Fruit fly (Drosophila melanogaster) whole organism, prepupa: ENCODE data around the gene fan.

Experiments used
- Blimp-1 ChIP-seq: fragments of 200-800 bp; sonication (Bioruptor generic); optimal IDR thresholded peaks from 3 replicates; lab custom pipeline; 2017; ENCODE audit warnings: missing biosample characterization, missing genetic modification characterization, mild to moderate bottlenecking, moderate library complexity, missing genetic modification reagents
- CG10669 ChIP-seq: fragments of 200-800 bp; sonication (Bioruptor generic); optimal IDR thresholded peaks from 3 replicates; lab custom pipeline; 2018; ENCODE audit warnings: missing biosample characterization, mild to moderate bottlenecking, missing genetic modification characterization, moderate library complexity
- CG11294 ChIP-seq: fragments of 200-800 bp; sonication (Bioruptor generic); IDR thresholded peaks from 2 replicates; pipeline ENCODE4 v1.3.6; 2022; ENCODE audit warnings: missing biosample characterization, missing genetic modification characterization
- CG11762 ChIP-seq: fragments of 200-800 bp; sonication (Bioruptor generic); optimal IDR thresholded peaks from 3 replicates; lab custom pipeline; 2016; ENCODE audit warnings: missing biosample characterization, missing genetic modification characterization; ENCODE audit not compliant: insufficient read depth
- CG11902 ChIP-seq: fragments of 200-800 bp; sonication (Bioruptor generic); optimal IDR thresholded peaks from 3 replicates; lab custom pipeline; 2016; ENCODE audit warnings: missing biosample characterization, missing genetic modification characterization
- CG16779 ChIP-seq: fragments of 200-800 bp; sonication (Bioruptor generic); optimal IDR thresholded peaks from 3 replicates; lab custom pipeline; 2017; ENCODE audit warnings: missing biosample characterization, mild to moderate bottlenecking, missing genetic modification characterization
- CG3032 ChIP-seq: fragments of 200-800 bp; optimal IDR thresholded peaks from 2 replicates; lab custom pipeline; 2019; ENCODE audit warnings: missing biosample characterization, mild to moderate bottlenecking, missing genetic modification characterization, moderate library complexity
- CG31627 ChIP-seq: fragments of 200-800 bp; sonication (Bioruptor generic); optimal IDR thresholded peaks from 3 replicates; lab custom pipeline; 2016; ENCODE audit warnings: missing biosample characterization, missing genetic modification characterization
- CG32006 ChIP-seq: fragments of 200-800 bp; sonication (Bioruptor generic); optimal IDR thresholded peaks from 3 replicates; lab custom pipeline; 2017; ENCODE audit warnings: missing biosample characterization, mild to moderate bottlenecking, missing genetic modification characterization
- CG34406 ChIP-seq: fragments of 200-800 bp; sonication (Bioruptor generic); optimal IDR thresholded peaks from 3 replicates; lab custom pipeline; 2016; ENCODE audit warnings: missing biosample characterization, missing genetic modification characterization
- CG4318 ChIP-seq: fragments of 200-800 bp; sonication (Bioruptor generic); optimal IDR thresholded peaks from 3 replicates; lab custom pipeline; 2017; ENCODE audit warnings: missing biosample characterization, mild to moderate bottlenecking, missing genetic modification characterization
- CG6163 ChIP-seq: fragments of 200-800 bp; sonication (Bioruptor generic); IDR thresholded peaks from 3 replicates; pipeline ENCODE4 v1.3.6; 2022; ENCODE audit warnings: missing biosample characterization, missing genetic modification characterization
- CG6276 ChIP-seq: fragments of 200-800 bp; sonication (Bioruptor generic); optimal IDR thresholded peaks from 2 replicates; lab custom pipeline; 2017; ENCODE audit warnings: missing biosample characterization, mild to moderate bottlenecking, missing genetic modification characterization
- CG6792 ChIP-seq: fragments of 200-800 bp; sonication (Bioruptor generic); optimal IDR thresholded peaks from 3 replicates; lab custom pipeline; 2016; ENCODE audit warnings: missing biosample characterization, missing genetic modification characterization
- CG6808 ChIP-seq: fragments of 200-800 bp; sonication (Bioruptor generic); optimal IDR thresholded peaks from 3 replicates; lab custom pipeline; 2017; ENCODE audit warnings: missing biosample characterization, missing genetic modification characterization, mild to moderate bottlenecking, moderate library complexity, missing genetic modification reagents
- CG6854 ChIP-seq: fragments of 200-800 bp; sonication (Bioruptor generic); optimal IDR thresholded peaks from 2 replicates; lab custom pipeline; 2017; ENCODE audit warnings: missing biosample characterization, mild to moderate bottlenecking, missing genetic modification characterization
- CG7368 ChIP-seq: fragments of 200-800 bp; sonication (Bioruptor generic); optimal IDR thresholded peaks from 3 replicates; lab custom pipeline; 2016; ENCODE audit warnings: missing biosample characterization, missing genetic modification characterization
- CG8319 ChIP-seq: fragments of 200-800 bp; sonication (Bioruptor generic); optimal IDR thresholded peaks from 3 replicates; lab custom pipeline; 2016; ENCODE audit warnings: missing biosample characterization, missing genetic modification characterization
- CG8632 ChIP-seq: fragments of 200-800 bp; sonication (Bioruptor generic); optimal IDR thresholded peaks from 3 replicates; lab custom pipeline; 2016; ENCODE audit warnings: missing biosample characterization, missing genetic modification characterization
- CG9139 ChIP-seq: fragments of 200-800 bp; sonication (Bioruptor generic); optimal IDR thresholded peaks from 3 replicates; lab custom pipeline; 2017; ENCODE audit warnings: missing biosample characterization, mild to moderate bottlenecking, missing genetic modification characterization
- Eip75B ChIP-seq: fragments of 200-800 bp; sonication (Bioruptor generic); optimal IDR thresholded peaks from 3 replicates; lab custom pipeline; 2016; ENCODE audit warnings: missing biosample characterization, missing genetic modification characterization
- Eip78C ChIP-seq: fragments of 200-800 bp; sonication (Bioruptor generic); peaks from one replicate; lab custom pipeline; 2016; ENCODE audit warnings: missing biosample characterization, missing genetic modification characterization
- Eip93F ChIP-seq: fragments of 200-800 bp; sonication (Bioruptor generic); optimal IDR thresholded peaks from 2 replicates; lab custom pipeline; 2016; ENCODE audit warnings: missing biosample characterization, mild to moderate bottlenecking, missing genetic modification characterization
- Ets21C ChIP-seq: fragments of 200-800 bp; sonication (Bioruptor generic); optimal IDR thresholded peaks from 3 replicates; lab custom pipeline; 2016; ENCODE audit warnings: missing biosample characterization, missing genetic modification characterization
- Ets96B ChIP-seq: fragments of 200-800 bp; optimal IDR thresholded peaks from 2 replicates; lab custom pipeline; 2019; ENCODE audit warnings: missing biosample characterization, mild to moderate bottlenecking, missing genetic modification characterization, moderate library complexity
- Gug ChIP-seq: fragments of 200-800 bp; sonication (Bioruptor generic); IDR thresholded peaks from 2 replicates; pipeline ENCODE4 v1.3.6; 2022; ENCODE audit warnings: missing biosample characterization, missing genetic modification characterization
- Hr38 ChIP-seq: sonication (Bioruptor generic); optimal IDR thresholded peaks from 2 replicates; lab custom pipeline; 2016; ENCODE audit warnings: missing biosample characterization, missing genetic modification characterization
- Lpt ChIP-seq: fragments of 200-800 bp; sonication (Bioruptor generic); optimal IDR thresholded peaks from 3 replicates; lab custom pipeline; 2016; ENCODE audit warnings: missing biosample characterization, missing genetic modification characterization
- Met ChIP-seq: fragments of 200-800 bp; sonication (Bioruptor generic); optimal IDR thresholded peaks from 3 replicates; lab custom pipeline; 2016; ENCODE audit warnings: missing biosample characterization, missing genetic modification characterization
- Smox ChIP-seq: fragments of 200-800 bp; sonication (Bioruptor generic); optimal IDR thresholded peaks from 3 replicates; lab custom pipeline; 2016; ENCODE audit warnings: missing biosample characterization, missing genetic modification characterization
- Sox14 ChIP-seq: fragments of 200-800 bp; sonication (Bioruptor generic); optimal IDR thresholded peaks from 3 replicates; lab custom pipeline; 2016; ENCODE audit warnings: missing biosample characterization, missing genetic modification characterization
- Sox15 ChIP-seq: fragments of 200-800 bp; sonication (Bioruptor generic); optimal IDR thresholded peaks from 3 replicates; lab custom pipeline; 2016; ENCODE audit warnings: missing biosample characterization, missing genetic modification characterization
- achi ChIP-seq: fragments of 200-800 bp; sonication (Bioruptor generic); optimal IDR thresholded peaks from 3 replicates; lab custom pipeline; 2016; ENCODE audit warnings: missing biosample characterization, missing genetic modification characterization
- acj6 ChIP-seq: fragments of 200-800 bp; sonication (Bioruptor generic); optimal IDR thresholded peaks from 3 replicates; lab custom pipeline; 2016; ENCODE audit warnings: missing biosample characterization, missing genetic modification characterization
- dac ChIP-seq: fragments of 200-800 bp; sonication (Bioruptor generic); optimal IDR thresholded peaks from 2 replicates; lab custom pipeline; 2017; ENCODE audit warnings: missing biosample characterization, mild to moderate bottlenecking, missing genetic modification characterization
- dsx ChIP-seq: fragments of 200-800 bp; optimal IDR thresholded peaks from 3 replicates; lab custom pipeline; 2019; ENCODE audit warnings: missing biosample characterization, mild to moderate bottlenecking, missing genetic modification characterization, moderate library complexity; ENCODE audit not compliant: poor library complexity, severe bottlenecking
- eg ChIP-seq: fragments of 200-800 bp; sonication (Bioruptor generic); IDR thresholded peaks from 3 replicates; pipeline ENCODE4 v1.3.6; 2022; ENCODE audit warnings: missing biosample characterization, missing genetic modification characterization
- esn ChIP-seq: fragments of 200-800 bp; sonication (Bioruptor generic); optimal IDR thresholded peaks from 2 replicates; lab custom pipeline; 2016; ENCODE audit warnings: missing biosample characterization, mild to moderate bottlenecking, missing genetic modification characterization, moderate library complexity
- fkh ChIP-seq: fragments of 200-800 bp; sonication (Bioruptor generic); optimal IDR thresholded peaks from 3 replicates; lab custom pipeline; 2017; ENCODE audit warnings: missing biosample characterization, mild to moderate bottlenecking, missing genetic modification characterization, moderate library complexity
- net ChIP-seq: fragments of 200-800 bp; sonication (Bioruptor generic); optimal IDR thresholded peaks from 3 replicates; lab custom pipeline; 2016; ENCODE audit warnings: missing biosample characterization, missing genetic modification characterization
- salr ChIP-seq, 2 experiments: fragments of 200-800 bp; sonication (Bioruptor generic); optimal IDR thresholded peaks; 3 replicates each; lab custom pipeline; 2016 to 2018; ENCODE audit warnings: missing biosample characterization in 2 of 2, missing genetic modification characterization in 2 of 2, mild to moderate bottlenecking in 1 of 2
- spab ChIP-seq: fragments of 200-800 bp; sonication (Bioruptor generic); optimal IDR thresholded peaks from 2 replicates; lab custom pipeline; 2017; ENCODE audit warnings: missing biosample characterization, mild to moderate bottlenecking, missing genetic modification characterization, missing genetic modification reagents
- ss ChIP-seq, 2 experiments: fragments of 200-800 bp; sonication (Bioruptor generic); optimal IDR thresholded peaks; 2 replicates in 1 of 2; 3 replicates in 1 of 2; lab custom pipeline; 2017 to 2018; ENCODE audit warnings: mild to moderate bottlenecking in 2 of 2, missing biosample characterization in 2 of 2, missing genetic modification characterization in 2 of 2, moderate library complexity in 1 of 2
- svp ChIP-seq: fragments of 200-800 bp; sonication (Bioruptor generic); peaks from one replicate; lab custom pipeline; 2016; ENCODE audit warnings: missing biosample characterization, missing genetic modification characterization
- topi ChIP-seq: fragments of 200-800 bp; sonication (Bioruptor generic); optimal IDR thresholded peaks from 3 replicates; lab custom pipeline; 2016; ENCODE audit warnings: missing biosample characterization, missing genetic modification characterization

Gene fan

DNA sequence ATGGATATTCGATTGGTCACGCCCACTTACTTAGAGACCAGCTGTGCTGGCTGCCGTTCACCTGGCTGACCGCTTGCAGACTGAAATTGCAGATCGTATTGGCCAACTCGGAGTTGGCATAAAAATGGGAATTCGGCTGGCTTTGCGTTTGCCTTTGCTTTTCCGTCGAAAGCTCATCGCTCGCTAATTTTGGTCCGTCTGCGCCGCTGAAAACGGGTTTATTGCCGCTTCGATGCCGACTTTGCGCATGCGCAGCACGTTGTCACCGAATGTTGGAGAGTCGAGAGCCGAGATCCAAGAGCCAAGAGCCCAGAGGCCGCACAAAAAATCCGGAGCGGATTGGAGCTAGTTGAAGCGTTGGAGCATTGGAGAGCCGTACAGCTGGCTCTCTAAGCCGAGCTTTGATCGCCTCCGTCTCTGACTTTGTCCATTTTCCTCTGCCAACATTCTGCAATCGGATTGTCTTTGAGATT is 42.8 kb downstream of the fan start, which contains the start of gene CG13676 (continued):
- TF ChIP-seq CG3032 (no peak), CG32006 (no peak), spab (GFP tag; lab: Kevin White, UChicago) (no peak), ss (GFP tag; optimal IDR thresholded peaks at IDR 0.05; lab: Kevin White, UChicago) (peak in 1 of 2 experiments; percentile 46), CG16779 (tag; lab: Kevin White, UChicago) (no peak), CG6808 (GFP tag; lab: Kevin White, UChicago) (peak; percentile 6), Gug (GFP tag; lab: Robert Waterston, UW) (no peak), eg (GFP tag; lab: Robert Waterston, UW) (0 out of 3 replicates have a peak, but pooled peaks have one; percentile 9), svp (GFP tag; lab: Kevin White, UChicago) (no peak), CG10669 (GFP tag; lab: Kevin White, UChicago) (no peak), Blimp-1 (GFP tag; lab: Kevin White, UChicago) (no peak), dsx (GFP tag; lab: Kevin White, UChicago) (no peak), salr (GFP tag; optimal IDR thresholded peaks at IDR 0.05; lab: Kevin White, UChicago) (no peak), Eip75B (no peak), Sox14 (GFP tag; lab: Kevin White, UChicago) (no peak), CG6854 (GFP tag; lab: Kevin White, UChicago) (peak; percentile 73), CG8319 (GFP tag; lab: Kevin White, UChicago) (no peak), Met (GFP tag; lab: Kevin White, UChicago) (no peak), CG6276 (GFP tag; lab: Kevin White, UChicago) (no peak), topi (GFP tag; lab: Kevin White, UChicago) (no peak), Eip93F (GFP tag; lab: Kevin White, UChicago) (no peak), dac (GFP tag; lab: Kevin White, UChicago) (no peak), Lpt (GFP tag; lab: Kevin White, UChicago) (no peak), CG31627 (no peak), CG4318 (no peak)
- TF ChIP-seq, all 60 proteins: peak for 10

DNA sequence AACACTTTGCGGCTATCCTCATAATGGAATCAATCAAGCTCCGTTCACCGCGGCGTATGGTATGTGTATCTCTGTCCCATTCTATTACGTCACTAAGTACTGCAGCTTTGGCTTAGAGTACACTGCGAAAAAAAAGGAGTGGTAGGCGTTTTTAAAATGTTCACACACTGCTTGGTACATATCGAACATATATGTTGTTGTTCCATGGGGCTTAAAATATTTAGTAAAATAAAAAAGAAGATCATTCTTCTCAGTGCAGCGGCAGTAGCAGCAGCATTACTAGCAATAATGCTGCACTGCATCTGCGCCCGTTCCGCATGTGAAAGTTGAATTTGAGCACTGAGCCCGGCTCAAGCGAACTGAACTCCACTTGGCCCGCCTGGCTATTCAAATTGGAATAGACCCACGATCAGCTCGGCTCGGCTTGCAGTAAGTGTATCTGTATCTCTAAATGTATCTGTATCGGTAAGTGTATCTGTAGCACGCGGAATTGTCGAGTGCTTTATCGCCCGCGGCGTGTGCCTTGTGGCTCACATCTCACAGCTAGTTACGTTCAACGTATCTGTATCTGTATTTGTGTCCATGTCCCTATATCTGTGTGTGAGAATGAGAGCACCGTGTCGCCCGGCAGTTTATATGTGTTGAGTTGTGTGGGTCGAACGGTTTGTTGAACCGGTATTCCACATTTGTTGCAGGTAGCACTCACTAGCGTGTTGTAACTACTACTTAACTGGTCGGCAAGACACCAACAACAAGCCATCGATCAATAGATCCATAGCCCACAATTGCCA is 44.5 kb downstream of the fan start:
- TF ChIP-seq eg (GFP tag; lab: Robert Waterston, UW) (peak; percentile 96), svp (GFP tag; lab: Kevin White, UChicago) (no peak), CG6854 (GFP tag; lab: Kevin White, UChicago) (no peak), CG6276 (GFP tag; lab: Kevin White, UChicago) (peak; percentile 95), Ets21C (no peak), acj6 (peak; percentile 81), esn (peak; percentile 46), fkh (GFP tag; lab: Kevin White, UChicago) (no peak), CG9139 (no peak), CG11762 (GFP tag; lab: Kevin White, UChicago) (peak; percentile 76), net (GFP tag; lab: Kevin White, UChicago) (peak; percentile 90), Sox15 (GFP tag; lab: Kevin White, UChicago) (peak; percentile 56), dac (GFP tag; lab: Kevin White, UChicago) (peak; percentile 83), Smox (GFP tag; lab: Kevin White, UChicago) (peak; percentile 29), achi (GFP tag; lab: Kevin White, UChicago) (peak; percentile 87), Ets96B (tag; lab: Kevin White, UChicago) (peak; percentile 52), Blimp-1 (GFP tag; lab: Kevin White, UChicago) (no peak), dsx (GFP tag; lab: Kevin White, UChicago) (peak; percentile 2), Met (GFP tag; lab: Kevin White, UChicago) (peak; percentile 62), Eip78C (GFP tag; lab: Kevin White, UChicago) (peak; percentile 96), CG31627 (peak; percentile 46), CG8632 (GFP tag; lab: Kevin White, UChicago) (peak; percentile 63), spab (GFP tag; lab: Kevin White, UChicago) (peak; percentile 53), CG4318 (peak; percentile 88), salr (GFP tag; optimal IDR thresholded peaks at IDR 0.05; lab: Kevin White, UChicago) (peak; percentile 13 to 90), CG11902 (GFP tag; lab: Kevin White, UChicago) (peak; percentile 52), topi (GFP tag; lab: Kevin White, UChicago) (peak; percentile 62), CG6792 (GFP tag; lab: Kevin White, UChicago) (peak; percentile 61), Hr38 (GFP tag; lab: Kevin White, UChicago) (peak; percentile 63), Lpt (GFP tag; lab: Kevin White, UChicago) (peak; percentile 91), CG34406 (GFP tag; lab: Kevin White, UChicago) (peak; percentile 68), CG16779 (tag; lab: Kevin White, UChicago) (peak; percentile 54), Eip75B (peak; percentile 64), CG11294 (GFP tag; lab: Robert Waterston, UW) (peak; percentile 92), CG7368 (GFP tag; lab: Kevin White, UChicago) (peak; percentile 72), CG6163 (GFP tag; lab: Robert Waterston, UW) (peak; percentile 94)
